Worm (Caenorhabditis elegans): ENCODE measurements around the gene sas-5.

DNA sequence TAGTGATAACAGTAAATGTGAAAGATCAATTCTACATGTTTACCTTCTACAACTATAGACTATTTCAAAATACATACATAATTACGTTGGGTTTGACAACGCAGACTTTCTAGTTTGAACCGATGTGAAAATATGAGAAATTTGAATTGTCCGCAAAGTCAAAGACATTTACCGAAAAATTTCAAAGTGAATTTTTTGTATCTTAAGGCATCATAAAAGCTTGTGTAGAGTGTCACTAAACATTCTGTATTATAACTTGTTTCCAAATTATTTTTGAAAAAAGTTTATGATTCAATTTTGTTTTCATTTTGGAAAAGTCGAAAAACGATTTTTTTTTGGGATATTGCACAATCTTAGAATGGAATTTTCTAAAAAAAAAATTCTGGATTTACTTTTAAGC is 25.1 kb downstream of the sas-5 start:
- TF ChIP-seq nhr-2 (tag; optimal IDR thresholded peaks at IDR 0.05): no peak
- no peak for TF ChIP-seq hlh-1 (tag; optimal IDR thresholded peaks at IDR 0.05)
- no peak for TF ChIP-seq lin-13 (tag; optimal IDR thresholded peaks at IDR 0.05)
- no peak for TF ChIP-seq zip-8 (tag; optimal IDR thresholded peaks at IDR 0.05)
- no peak for TF ChIP-seq unc-62 (GFP tag; optimal IDR thresholded peaks at IDR 0.05)
- no peak for TF ChIP-seq lsy-2 (tag; optimal IDR thresholded peaks at IDR 0.05)
- no peak for TF ChIP-seq pha-4 (tag; optimal IDR thresholded peaks at IDR 0.05)
- TF ChIP-seq mls-2 (tag; optimal IDR thresholded peaks at IDR 0.05): no peak
- TF ChIP-seq snpc-4 (tag; optimal IDR thresholded peaks at IDR 0.05): no peak
- no peak for TF ChIP-seq elt-3 (tag; optimal IDR thresholded peaks at IDR 0.05)
- no peak for TF ChIP-seq nhr-28 (tag; optimal IDR thresholded peaks at IDR 0.05)
- no peak for TF ChIP-seq nhr-237 (tag; optimal IDR thresholded peaks at IDR 0.05)
- no peak for TF ChIP-seq ztf-11 (tag; optimal IDR thresholded peaks at IDR 0.05)

Measured in whole organism, mixed stage, embryonic.